Fruit fly (Drosophila melanogaster) ovary, adult (tissue): ENCODE measurements around the gene CG42815.

Experiments used
- CG17801 ChIP-seq: fragments of 200-800 bp; optimal IDR thresholded peaks from 2 replicates; lab custom pipeline; 2019; ENCODE audit warnings: missing biosample characterization, mild to moderate bottlenecking, missing genetic modification characterization, moderate library complexity; ENCODE audit not compliant: partially characterized antibody

Gene CG42815

DNA sequence AAGACGTTTGTCGTGTGGAACGTTAAGA lies at the start of gene CG42815:
CG42815 (minus strand) TSS at position 20 of the 28 bp plus-strand sequence.
- TF ChIP-seq CG17801: no peak

DNA sequence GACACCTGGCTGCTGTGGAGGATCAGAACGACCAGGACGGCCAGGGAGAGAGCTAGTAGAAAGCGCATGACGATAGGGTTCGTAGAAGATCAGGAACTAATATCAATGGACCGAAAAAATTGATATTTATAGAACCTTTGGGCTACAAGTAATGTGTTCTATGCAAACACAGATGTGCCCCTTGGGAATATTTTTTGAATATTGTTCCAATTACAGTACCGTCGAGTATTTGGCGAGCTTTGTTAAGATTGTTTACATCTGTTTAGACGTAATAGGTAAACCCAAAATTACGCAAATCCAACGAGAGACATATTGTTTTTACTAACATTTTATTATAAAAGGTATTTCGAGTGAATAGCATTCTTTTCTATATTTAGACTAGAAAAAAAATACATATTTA lies 43.8 kb upstream of the CG42815 start, which contains the start of gene CG32189:
CG32189 (minus strand) TSS at position 101 of the 400 bp plus-strand sequence.
- no peak for TF ChIP-seq CG17801

DNA sequence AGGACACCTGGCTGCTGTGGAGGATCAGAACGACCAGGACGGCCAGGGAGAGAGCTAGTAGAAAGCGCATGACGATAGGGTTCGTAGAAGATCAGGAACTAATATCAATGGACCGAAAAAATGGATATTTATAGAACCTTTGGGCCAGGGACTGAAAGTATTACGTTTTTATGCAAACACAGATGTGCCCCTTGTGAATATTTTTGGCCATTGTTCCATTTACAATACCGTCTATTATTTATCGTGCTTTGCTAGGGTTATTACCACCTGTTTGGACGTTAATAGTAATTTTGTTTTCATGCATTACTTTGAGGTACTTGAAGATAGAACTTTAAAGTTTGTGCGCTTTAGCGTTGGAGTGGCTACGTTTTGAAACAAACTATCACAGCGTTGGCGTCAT lies 42.2 kb upstream of the CG42815 start, which contains the start of gene CG32188:
CG32188 (minus strand) TSS at position 101 of the 400 bp plus-strand sequence.
- TF ChIP-seq CG17801: no peak

DNA sequence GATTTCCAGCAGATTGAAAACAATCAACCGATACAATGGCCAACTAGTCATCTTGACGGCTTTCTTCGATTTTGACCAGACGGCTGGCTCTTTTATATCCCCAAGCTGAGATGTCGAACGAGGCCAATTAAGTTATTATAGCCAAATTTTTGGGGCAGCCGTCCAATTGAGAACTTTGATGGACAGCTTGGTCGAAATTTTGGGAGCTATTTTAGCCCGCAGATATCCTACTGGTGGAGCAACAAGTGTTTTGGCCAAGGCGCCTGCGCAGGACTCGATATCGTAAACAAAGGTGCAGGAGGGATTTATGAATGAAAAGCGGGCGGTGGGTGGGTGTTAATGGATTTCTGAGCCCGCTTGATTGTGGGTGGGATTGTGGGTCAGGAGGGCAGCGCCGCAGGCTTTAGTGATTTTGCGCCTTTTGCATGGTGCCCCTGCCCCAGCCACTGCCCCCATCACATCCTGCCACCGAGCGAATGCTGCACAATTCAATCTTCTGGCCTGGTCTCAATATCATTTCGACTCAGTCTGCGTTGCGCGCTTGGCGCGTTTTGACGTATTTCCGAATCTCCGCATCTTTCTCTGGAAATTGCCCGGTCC lies 31.6 kb upstream of the CG42815 start, which contains the start of the genes Ir75c and Grd:
Ir75c (minus strand) TSS at position 51 of the 600 bp plus-strand sequence.
Grd (plus strand) TSS at position 550 of the 600 bp plus-strand sequence.
- no peak for TF ChIP-seq CG17801

DNA sequence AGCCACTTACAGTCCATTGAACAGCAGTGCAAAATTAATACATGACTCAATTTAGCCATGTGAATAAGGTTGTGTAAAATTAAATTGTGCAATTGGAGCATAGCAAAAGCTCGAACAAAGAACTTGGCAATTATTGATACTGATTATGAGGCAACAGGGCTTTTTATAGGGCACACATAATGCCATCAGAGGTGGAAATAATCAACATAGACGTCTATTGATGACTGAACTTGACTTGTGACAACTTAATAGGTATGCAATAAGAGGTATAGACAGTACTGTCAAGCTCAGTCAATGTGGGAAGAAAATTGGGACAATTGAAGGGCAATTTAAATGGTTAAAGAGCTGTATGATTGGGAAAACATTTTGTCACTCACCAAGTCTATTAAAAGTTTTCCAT lies 28.8 kb upstream of the CG42815 start, which contains the start of gene Ir75b:
Ir75b (minus strand) TSS at position 101 of the 400 bp plus-strand sequence.
- TF ChIP-seq CG17801: no peak

DNA sequence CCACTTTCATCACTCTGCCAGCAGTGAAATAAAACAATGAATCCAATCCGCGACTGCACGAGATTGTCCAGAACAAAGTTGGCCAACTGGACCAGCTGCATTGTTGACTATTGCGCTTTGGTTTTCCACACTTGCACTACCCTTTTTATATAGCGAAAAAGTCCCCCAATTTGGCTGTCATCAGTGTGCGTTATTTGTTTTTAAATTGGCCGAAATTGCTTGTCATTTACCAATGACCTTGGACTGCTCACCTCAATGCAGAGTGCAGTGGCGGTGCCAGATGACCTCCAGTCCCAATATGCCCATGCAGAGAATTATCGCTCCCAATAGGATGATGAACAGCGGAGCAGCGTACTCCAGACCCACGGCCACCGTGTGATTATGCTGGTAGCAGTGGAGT lies 26.5 kb upstream of the CG42815 start, which contains the start of gene Ir75a:
Ir75a (minus strand) TSS at position 101 of the 400 bp plus-strand sequence.
- no peak for TF ChIP-seq CG17801

DNA sequence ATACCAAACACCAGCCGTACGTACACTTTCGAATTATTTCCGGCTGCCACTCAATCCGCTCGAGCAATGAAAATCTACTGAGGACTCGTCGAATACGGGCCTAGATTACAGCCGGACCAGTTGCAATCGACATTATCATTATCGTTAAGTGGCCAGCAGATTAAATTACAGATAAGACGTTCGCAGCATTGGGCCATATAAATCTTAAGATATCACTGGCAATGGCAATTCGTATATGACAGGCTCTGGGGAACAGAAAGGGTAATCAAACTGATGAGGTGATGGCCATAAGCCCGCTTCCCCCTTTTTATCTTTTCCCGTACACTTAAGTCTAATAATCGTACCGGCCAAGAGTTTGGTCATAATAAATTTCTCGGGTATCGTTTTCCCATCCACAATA lies 22.8 kb upstream of the CG42815 start, which contains the start of gene Cln3:
Cln3 (minus strand) TSS at position 84 of the 400 bp plus-strand sequence.
- TF ChIP-seq CG17801: peak; percentile 50

DNA sequence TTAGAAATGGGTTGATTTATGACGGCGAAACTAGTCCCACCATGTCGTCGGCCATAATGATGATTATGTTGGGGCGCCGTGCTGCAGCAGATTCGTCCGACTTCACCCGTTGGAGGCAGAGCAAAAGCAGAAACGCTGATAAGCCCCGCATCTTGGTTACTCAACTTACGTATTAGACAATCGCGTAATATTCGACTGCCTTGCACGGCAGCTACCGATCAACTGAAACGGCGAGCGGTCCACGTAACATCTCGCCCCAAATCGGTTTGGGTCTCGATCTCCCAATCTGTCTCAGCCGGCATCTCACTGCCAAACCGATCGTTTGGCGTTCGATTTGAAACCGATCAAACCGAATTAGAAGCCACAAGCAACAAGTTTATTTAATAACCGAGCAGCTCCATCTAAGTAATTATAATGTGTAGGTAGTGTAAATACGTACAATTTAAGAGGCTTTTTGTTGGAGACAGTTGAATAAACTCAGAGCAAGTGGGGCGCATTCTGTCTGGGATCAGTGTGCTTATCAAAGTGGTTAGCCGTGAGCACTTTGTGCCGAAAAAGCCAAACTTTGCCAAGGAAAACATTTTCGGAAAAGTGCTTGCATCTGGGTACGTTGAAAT lies 17.4 kb upstream of the CG42815 start, which contains the start of gene CG32191:
CG32191 (minus strand) TSS at position 550 of the 617 bp plus-strand sequence.
- TF ChIP-seq CG17801: no peak

DNA sequence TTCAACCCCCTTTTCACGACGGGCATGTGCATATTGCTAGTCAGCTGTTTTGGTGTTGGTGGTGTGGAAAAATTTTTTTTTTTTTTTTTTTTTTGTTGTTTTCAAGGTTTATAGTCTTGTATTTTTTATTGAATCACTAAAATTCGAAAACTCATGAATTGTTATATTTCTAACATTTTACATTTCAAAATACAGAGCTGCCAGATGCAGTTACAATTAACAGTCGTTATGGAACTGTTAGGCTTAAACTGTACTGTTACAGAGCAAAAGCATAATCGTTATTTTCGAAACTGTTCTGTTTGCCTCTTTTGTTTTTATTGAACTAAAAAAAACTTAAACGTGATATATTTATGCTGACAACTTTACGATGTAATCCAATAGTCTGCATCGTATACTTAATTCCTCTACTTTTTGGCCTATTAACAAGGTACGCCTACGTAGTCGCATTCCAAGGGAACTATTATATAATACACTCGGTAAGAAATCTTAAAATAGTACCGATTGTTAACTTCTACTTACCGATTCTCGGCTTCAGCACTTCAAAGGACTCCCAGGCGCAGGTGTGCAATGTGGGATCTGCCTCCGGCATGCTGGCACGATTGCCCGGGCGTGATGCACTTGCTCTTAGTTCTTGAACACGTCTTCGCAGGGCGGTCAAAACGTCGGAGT lies 15.2 kb upstream of the CG42815 start, which contains the start of gene CG32187:
CG32187 (minus strand) TSS at position 9 of the 669 bp plus-strand sequence.
- TF ChIP-seq CG17801: no peak

DNA sequence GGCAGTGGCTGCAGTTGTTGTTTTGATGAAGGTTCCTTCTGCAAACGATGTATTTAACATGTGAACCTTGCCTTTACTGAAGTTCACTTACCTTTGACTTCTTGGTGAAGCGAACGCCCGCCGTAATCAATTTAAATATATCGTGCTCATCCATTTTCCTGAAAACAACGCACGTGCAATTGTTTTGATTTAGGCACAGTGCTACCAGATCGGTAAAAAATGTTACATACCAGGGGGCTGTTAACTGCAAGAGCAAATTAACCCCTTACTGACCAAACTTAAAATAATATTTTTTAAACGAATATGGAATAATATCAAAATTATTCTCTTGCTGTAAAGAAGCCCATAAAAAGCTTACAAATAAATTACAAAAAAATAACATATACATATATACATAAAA lies 13.2 kb upstream of the CG42815 start, which contains the start of gene ais:
ais (minus strand) TSS at position 205 of the 400 bp plus-strand sequence.
- peak; percentile 30 for TF ChIP-seq CG17801

DNA sequence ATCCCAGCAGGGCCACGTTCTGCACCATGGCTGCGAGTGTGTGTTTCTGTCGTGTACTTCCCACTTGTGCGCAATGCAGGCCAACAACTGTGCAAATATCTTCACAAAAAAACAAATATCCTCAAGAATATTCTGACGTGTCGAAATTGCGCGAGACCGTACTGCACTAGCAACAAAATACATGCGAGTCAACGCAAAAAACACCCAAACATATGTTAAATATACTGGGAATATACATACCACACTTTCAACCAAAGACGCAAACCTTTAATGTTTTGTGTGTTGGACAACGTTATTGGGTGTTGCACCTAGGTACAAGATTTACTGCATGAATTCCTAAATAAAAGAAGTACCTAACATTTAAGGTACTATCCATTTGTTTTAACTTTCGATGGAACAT lies 10.8 kb upstream of the CG42815 start, which contains the start of gene NUCB1:
NUCB1 (minus strand) TSS at position 173 of the 400 bp plus-strand sequence.
- peak; percentile 51 for TF ChIP-seq CG17801

DNA sequence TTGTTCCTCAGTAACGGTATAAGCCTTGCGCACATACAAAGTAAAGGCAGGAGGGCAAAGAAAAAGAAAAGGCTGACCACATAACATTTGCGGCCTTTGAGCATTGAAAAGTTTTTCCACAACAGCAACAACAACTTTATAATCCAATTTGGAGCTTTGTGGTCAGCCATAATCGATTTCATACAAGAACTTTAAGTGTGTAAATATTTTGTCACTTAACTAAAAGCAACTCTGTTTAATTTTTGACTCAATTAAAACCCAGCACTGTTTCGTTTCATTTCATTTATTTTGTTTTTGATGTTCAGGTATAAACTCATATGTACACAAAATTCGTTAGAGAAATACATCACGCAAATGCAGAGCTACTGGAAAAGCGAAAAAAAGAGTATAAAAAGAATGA lies 6.2 kb upstream of the CG42815 start, which contains the start of gene CG42816:
CG42816 (minus strand) TSS at position 101 of the 400 bp plus-strand sequence.
- TF ChIP-seq CG17801: no peak

DNA sequence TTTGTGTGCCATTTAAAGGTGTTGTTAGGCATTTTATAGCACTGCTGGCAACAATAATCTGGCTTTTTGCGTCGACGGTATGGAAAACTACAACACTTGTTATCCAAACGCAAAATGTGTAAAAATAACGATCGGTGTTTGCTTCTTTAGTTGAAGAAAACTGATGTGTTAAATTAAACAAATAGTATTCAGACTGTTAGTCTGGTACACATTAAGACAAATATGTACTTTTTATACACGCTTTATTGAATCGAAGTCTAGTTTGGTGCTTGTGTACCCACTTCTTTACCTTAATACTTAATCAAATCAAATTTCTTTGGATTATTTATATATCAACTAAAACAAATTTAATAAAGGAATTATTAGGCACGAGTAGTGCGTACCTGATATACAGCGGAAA lies 209 bp upstream of the CG42815 start:
- TF ChIP-seq CG17801: no peak

DNA sequence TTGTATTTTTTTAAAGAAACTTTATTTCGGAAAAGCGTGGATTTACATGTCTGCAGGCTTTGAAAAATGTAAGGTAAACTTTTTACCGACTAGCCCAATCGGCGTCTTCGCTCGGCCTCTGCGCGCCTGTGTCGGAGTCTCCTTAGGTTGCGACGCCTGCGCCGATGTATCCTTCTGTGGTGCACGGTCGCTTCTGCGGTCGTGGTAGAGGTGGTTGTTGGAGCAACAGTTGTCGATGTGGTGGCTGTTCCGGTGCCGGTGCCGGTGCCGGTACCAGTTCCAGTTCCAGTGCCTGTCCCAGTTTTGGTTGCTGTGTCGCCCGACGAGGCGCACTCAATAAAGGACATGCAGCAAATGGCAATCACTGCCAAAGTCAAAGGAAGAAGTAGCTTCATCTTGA lies 219 bp downstream of the CG42815 start:
- no peak for TF ChIP-seq CG17801

DNA sequence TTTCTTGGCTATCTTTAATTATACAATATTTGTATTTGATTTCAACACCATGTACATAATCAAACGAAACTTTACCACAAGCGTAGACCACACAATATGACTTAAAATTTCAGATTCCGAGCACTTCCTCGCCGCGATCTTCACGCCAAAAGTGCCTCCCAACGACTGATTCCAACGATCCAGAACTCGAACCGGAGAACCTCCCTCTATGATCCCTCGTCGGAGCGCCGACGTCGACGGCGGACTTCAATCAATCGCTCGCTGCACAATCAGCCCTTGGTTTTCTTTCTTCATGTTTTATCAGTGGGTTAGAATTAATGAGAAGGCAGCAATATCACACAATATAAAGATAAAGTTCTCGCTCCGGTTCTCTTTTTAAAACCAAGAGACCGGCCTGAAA lies 27.3 kb downstream of the CG42815 start, which contains the start of the genes Adgf-A and Adgf-A2:
Adgf-A (minus strand) TSS at position 172 of the 400 bp plus-strand sequence.
Adgf-A2 (minus strand) TSS at position 172 of the 400 bp plus-strand sequence.
- no peak for TF ChIP-seq CG17801

DNA sequence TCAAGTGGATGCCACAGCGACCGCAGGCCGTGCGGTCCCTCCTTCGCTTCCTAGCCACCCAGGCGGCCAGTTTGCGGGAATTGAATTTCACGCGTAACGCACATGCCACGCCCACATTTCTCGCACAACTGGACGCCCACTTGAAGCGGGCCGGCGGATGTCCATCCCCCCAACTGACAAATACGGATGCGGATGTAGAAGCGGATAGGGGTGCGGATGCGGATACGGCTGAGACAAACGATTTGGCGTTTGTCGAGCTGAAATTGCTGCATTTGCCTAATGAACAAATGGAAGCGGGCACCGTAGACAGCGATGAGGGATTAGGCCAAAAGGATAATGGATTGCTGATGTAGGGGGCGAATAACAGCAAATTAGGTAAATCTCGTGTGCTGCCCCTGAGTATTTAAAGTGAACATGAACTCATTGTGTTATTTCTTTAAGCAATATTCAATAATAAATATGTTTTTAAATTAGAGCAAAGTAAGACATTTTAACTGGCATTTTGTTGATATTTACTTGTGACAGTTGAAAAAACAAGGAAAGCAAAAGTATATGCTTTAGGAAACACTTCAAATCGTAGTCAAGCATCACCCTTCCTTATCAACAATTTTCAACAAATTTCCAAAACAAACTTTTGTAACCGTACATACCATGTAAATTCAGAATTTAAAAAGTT lies 32.1 kb downstream of the CG42815 start, which contains the start of gene CG32181:
CG32181 (plus strand) TSS at position 626 of the 676 bp plus-strand sequence.
- TF ChIP-seq CG17801: no peak

DNA sequence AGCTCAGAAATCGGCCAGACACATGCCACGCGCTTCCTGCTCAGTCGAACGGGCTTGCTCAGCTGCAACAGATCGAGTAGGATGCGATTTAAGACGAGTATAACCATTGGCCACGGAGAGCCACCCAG lies 33.3 kb downstream of the CG42815 start, which contains the start of gene CG32182:
CG32182 (plus strand) TSS at position 29 of the 128 bp plus-strand sequence.
- no peak for TF ChIP-seq CG17801
